Fruit fly (Drosophila melanogaster) whole organism, embryonic: ENCODE measurements around the gene SMC1.

ENCODE experiments used
- Atf6 ChIP-seq: fragments of 200-800 bp; sonication (Bioruptor generic); IDR thresholded peaks from 2 replicates; pipeline ENCODE4 v1.3.6; 2022; ENCODE audit warnings: missing biosample characterization, missing genetic modification characterization
- C15 ChIP-seq: fragments of 200-800 bp; sonication (Bioruptor generic); IDR thresholded peaks from 3 replicates; pipeline ENCODE4 v1.3.6; 2022; ENCODE audit warnings: missing biosample characterization, missing genetic modification characterization
- CG10959 ChIP-seq: fragments of 200-800 bp; sonication (Bioruptor generic); IDR thresholded peaks from 2 replicates; pipeline ENCODE4 v1.3.6; 2022; ENCODE audit warnings: missing biosample characterization, missing genetic modification characterization
- CG11247 ChIP-seq: fragments of 200-800 bp; sonication (Bioruptor generic); IDR thresholded peaks from 2 replicates; pipeline ENCODE4 v1.3.6; 2022; ENCODE audit warnings: missing biosample characterization, missing genetic modification characterization
- CG13424 ChIP-seq: fragments of 200-800 bp; sonication (Bioruptor generic); optimal IDR thresholded peaks from 2 replicates; lab custom pipeline; 2019; ENCODE audit warnings: missing biosample characterization, mild to moderate bottlenecking, missing genetic modification characterization, moderate library complexity
- CG14441 ChIP-seq: fragments of 200-800 bp; sonication (Bioruptor generic); IDR thresholded peaks from 2 replicates; pipeline ENCODE4 v1.3.6; 2022; ENCODE audit warnings: missing biosample characterization, missing genetic modification characterization
- CG15011 ChIP-seq: fragments of 200-800 bp; sonication (Bioruptor generic); optimal IDR thresholded peaks from 3 replicates; lab custom pipeline; 2018; ENCODE audit warnings: missing biosample characterization, mild to moderate bottlenecking, missing genetic modification characterization
- CG1603 ChIP-seq: fragments of 200-800 bp; sonication (Bioruptor generic); optimal IDR thresholded peaks from 2 replicates; lab custom pipeline; 2019; ENCODE audit warnings: missing biosample characterization, mild to moderate bottlenecking, missing genetic modification characterization, moderate library complexity
- CG16815 ChIP-seq: fragments of 200-800 bp; sonication (Bioruptor generic); optimal IDR thresholded peaks from 3 replicates; lab custom pipeline; 2017; ENCODE audit warnings: missing biosample characterization, mild to moderate bottlenecking, missing genetic modification characterization
- CG17186 ChIP-seq: fragments of 200-800 bp; sonication (Bioruptor generic); optimal IDR thresholded peaks from 3 replicates; lab custom pipeline; 2017; ENCODE audit warnings: missing biosample characterization, missing genetic modification reagents, missing genetic modification characterization
- CG17612 ChIP-seq: fragments of 200-800 bp; sonication (Bioruptor generic); IDR thresholded peaks from 2 replicates; pipeline ENCODE4 v1.3.6; 2022; ENCODE audit warnings: missing biosample characterization, missing genetic modification characterization
- CG17802 ChIP-seq: fragments of 200-800 bp; sonication (Bioruptor generic); optimal IDR thresholded peaks from 2 replicates; lab custom pipeline; 2018; ENCODE audit warnings: missing biosample characterization, mild to moderate bottlenecking, missing genetic modification characterization, moderate library complexity
- CG17829 ChIP-seq: fragments of 200-800 bp; optimal IDR thresholded peaks from 2 replicates; lab custom pipeline; 2019; ENCODE audit warnings: missing biosample characterization, mild to moderate bottlenecking, missing genetic modification characterization, moderate library complexity
- CG31224 ChIP-seq: fragments of 200-800 bp; sonication (Bioruptor generic); IDR thresholded peaks from 2 replicates; pipeline ENCODE4 v1.3.6; 2022; ENCODE audit warnings: missing biosample characterization, missing genetic modification characterization
- CG34422 ChIP-seq: fragments of 200-800 bp; sonication (Bioruptor generic); IDR thresholded peaks from 3 replicates; pipeline ENCODE4 v1.3.6; 2022; ENCODE audit warnings: missing biosample characterization, missing genetic modification characterization
- CG3847 ChIP-seq: fragments of 200-800 bp; sonication (Bioruptor generic); IDR thresholded peaks from 2 replicates; pipeline ENCODE4 v1.3.6; 2022; ENCODE audit warnings: missing biosample characterization, missing genetic modification characterization
- CG42726 ChIP-seq: fragments of 200-800 bp; sonication (Bioruptor generic); IDR thresholded peaks from 2 replicates; pipeline ENCODE4 v1.3.6; 2022; ENCODE audit warnings: missing biosample characterization, missing genetic modification characterization; ENCODE audit not compliant: partially characterized antibody
- CG4282 ChIP-seq: fragments of 200-800 bp; sonication (Bioruptor generic); optimal IDR thresholded peaks from 2 replicates; lab custom pipeline; 2016; ENCODE audit warnings: missing biosample characterization, missing genetic modification characterization
- CG4707 ChIP-seq: fragments of 200-800 bp; sonication (Bioruptor generic); optimal IDR thresholded peaks from 2 replicates; lab custom pipeline; 2018; ENCODE audit warnings: missing biosample characterization, mild to moderate bottlenecking, missing genetic modification characterization, moderate library complexity
- CG7786 ChIP-seq: fragments of 200-800 bp; sonication (Bioruptor generic); optimal IDR thresholded peaks from 2 replicates; lab custom pipeline; 2016; ENCODE audit warnings: missing biosample characterization, missing genetic modification characterization
- CG8765 ChIP-seq: fragments of 200-800 bp; sonication (Bioruptor generic); IDR thresholded peaks from 2 replicates; pipeline ENCODE4 v1.3.6; 2022; ENCODE audit warnings: missing biosample characterization, missing genetic modification characterization
- CG9437 ChIP-seq: fragments of 200-800 bp; sonication (Bioruptor generic); optimal IDR thresholded peaks from 2 replicates; lab custom pipeline; 2018; ENCODE audit warnings: missing biosample characterization, mild to moderate bottlenecking, missing genetic modification characterization
- Dll ChIP-seq: fragments of 200-800 bp; sonication (Bioruptor generic); IDR thresholded peaks from 4 replicates; pipeline ENCODE4 v1.3.6; 2022; ENCODE audit warnings: missing biosample characterization, missing genetic modification characterization; ENCODE audit not compliant: partially characterized antibody
- Dp ChIP-seq: fragments of 200-800 bp; sonication (Bioruptor generic); optimal IDR thresholded peaks from 2 replicates; lab custom pipeline; 2018; ENCODE audit warnings: missing biosample characterization, mild to moderate bottlenecking, missing genetic modification characterization, moderate library complexity
- Gsc ChIP-seq: fragments of 200-800 bp; sonication (Bioruptor generic); IDR thresholded peaks from 2 replicates; pipeline ENCODE4 v1.3.6; 2022; ENCODE audit warnings: missing biosample characterization, missing genetic modification characterization
- HLH54F ChIP-seq: fragments of 200-800 bp; sonication (Bioruptor generic); optimal IDR thresholded peaks from 3 replicates; lab custom pipeline; 2016; ENCODE audit warnings: missing biosample characterization, missing genetic modification characterization
- Hey ChIP-seq: fragments of 200-800 bp; sonication (Bioruptor generic); optimal IDR thresholded peaks from 3 replicates; lab custom pipeline; 2018; ENCODE audit warnings: missing biosample characterization, mild to moderate bottlenecking, missing genetic modification characterization
- Myb ChIP-seq: fragments of 200-800 bp; sonication (Bioruptor generic); optimal IDR thresholded peaks from 2 replicates; lab custom pipeline; 2016; ENCODE audit warnings: missing biosample characterization, missing genetic modification characterization
- Sin3A ChIP-seq: fragments of >200 bp; optimal IDR thresholded peaks from 2 replicates; lab custom pipeline; 2018
- Sox102F ChIP-seq: fragments of 200-800 bp; sonication (Bioruptor generic); optimal IDR thresholded peaks from 2 replicates; lab custom pipeline; 2018; ENCODE audit warnings: missing biosample characterization, mild to moderate bottlenecking, missing genetic modification characterization, moderate library complexity
- Spps ChIP-seq: fragments of 200-800 bp; sonication (Bioruptor generic); optimal IDR thresholded peaks from 2 replicates; lab custom pipeline; 2018; ENCODE audit warnings: missing biosample characterization, mild to moderate bottlenecking, missing genetic modification characterization
- Sry-δ ChIP-seq: fragments of 200-800 bp; sonication (Bioruptor generic); optimal IDR thresholded peaks from 2 replicates; lab custom pipeline; 2016; ENCODE audit warnings: missing biosample characterization, missing genetic modification characterization
- Vsx1 ChIP-seq: fragments of 200-800 bp; sonication (Bioruptor generic); optimal IDR thresholded peaks from 2 replicates; lab custom pipeline; 2017; ENCODE audit warnings: missing biosample characterization, mild to moderate bottlenecking, missing genetic modification characterization, missing genetic modification reagents
- Xbp1 ChIP-seq: fragments of 200-800 bp; sonication (Bioruptor generic); optimal IDR thresholded peaks from 3 replicates; lab custom pipeline; 2016; ENCODE audit warnings: missing biosample characterization, mild to moderate bottlenecking, missing genetic modification characterization
- aop ChIP-seq: fragments of 200-800 bp; sonication (Bioruptor generic); IDR thresholded peaks from 2 replicates; pipeline ENCODE4 v1.3.6; 2022; ENCODE audit warnings: missing biosample characterization, missing genetic modification characterization
- cg ChIP-seq: fragments of 200-800 bp; sonication (Bioruptor generic); optimal IDR thresholded peaks from 3 replicates; lab custom pipeline; 2019; ENCODE audit warnings: missing biosample characterization, mild to moderate bottlenecking, missing genetic modification characterization, moderate library complexity
- chif ChIP-seq, 2 experiments: fragments of 200-800 bp; sonication (Bioruptor generic); optimal IDR thresholded peaks; 3 replicates each; lab custom pipeline; 2016; ENCODE audit warnings: missing biosample characterization in 2 of 2, missing genetic modification characterization in 2 of 2
- danr ChIP-seq: fragments of 200-800 bp; sonication (Bioruptor generic); IDR thresholded peaks from 2 replicates; pipeline ENCODE4 v1.3.6; 2022; ENCODE audit warnings: missing biosample characterization, missing genetic modification characterization
- fd3F ChIP-seq: fragments of 200-800 bp; sonication (Bioruptor generic); optimal IDR thresholded peaks from 2 replicates; lab custom pipeline; 2018; ENCODE audit warnings: missing biosample characterization, mild to moderate bottlenecking, missing genetic modification characterization, moderate library complexity
- gce ChIP-seq: fragments of 200-800 bp; sonication (Bioruptor generic); IDR thresholded peaks from 3 replicates; pipeline ENCODE4 v1.3.6; 2022; ENCODE audit warnings: missing biosample characterization, missing genetic modification characterization
- gcm ChIP-seq: fragments of 200-800 bp; sonication (Bioruptor generic); optimal IDR thresholded peaks from 2 replicates; lab custom pipeline; 2019; ENCODE audit warnings: missing biosample characterization, mild to moderate bottlenecking, missing genetic modification characterization, moderate library complexity
- h ChIP-seq: fragments of >200 bp; optimal IDR thresholded peaks from 2 replicates; lab custom pipeline; 2017
- otp ChIP-seq: fragments of 200-800 bp; sonication (Bioruptor generic); IDR thresholded peaks from 3 replicates; pipeline ENCODE4, ENCODE4 v1.3.6; 2022; ENCODE audit warnings: missing biosample characterization, missing genetic modification characterization
- pb ChIP-seq: fragments of 200-800 bp; sonication (Bioruptor generic); optimal IDR thresholded peaks from 3 replicates; lab custom pipeline; 2016; ENCODE audit warnings: missing biosample characterization, missing genetic modification characterization
- pho ChIP-seq: fragments of 200-800 bp; sonication (Bioruptor generic); optimal IDR thresholded peaks from 2 replicates; lab custom pipeline; 2016; ENCODE audit warnings: missing biosample characterization, missing genetic modification characterization
- phol ChIP-seq: fragments of 200-800 bp; sonication (Bioruptor generic); optimal IDR thresholded peaks from 3 replicates; lab custom pipeline; 2018; ENCODE audit warnings: missing biosample characterization, mild to moderate bottlenecking, missing genetic modification characterization, moderate library complexity
- pnt ChIP-seq: fragments of 200-800 bp; sonication (Bioruptor generic); optimal IDR thresholded peaks from 3 replicates; lab custom pipeline; 2016; ENCODE audit warnings: missing biosample characterization, missing genetic modification characterization
- psq ChIP-seq: fragments of 200-800 bp; sonication (Bioruptor generic); optimal IDR thresholded peaks from 2 replicates; lab custom pipeline; 2017; ENCODE audit warnings: missing biosample characterization, missing genetic modification characterization
- sna ChIP-seq: fragments of 200-800 bp; sonication (Bioruptor generic); IDR thresholded peaks from 2 replicates; pipeline ENCODE4 v1.3.6; 2022; ENCODE audit warnings: missing biosample characterization, missing genetic modification characterization; ENCODE audit not compliant: partially characterized antibody
- tx ChIP-seq: fragments of 200-800 bp; sonication (Bioruptor generic); optimal IDR thresholded peaks from 2 replicates; lab custom pipeline; 2016; ENCODE audit warnings: missing biosample characterization, missing genetic modification characterization
- zfh2 ChIP-seq: fragments of 200-800 bp; sonication (Bioruptor generic); optimal IDR thresholded peaks from 2 replicates; lab custom pipeline; 2016; ENCODE audit warnings: missing biosample characterization, missing genetic modification characterization

SMC1 gene

dm6 chr3R:24010637-24011214 is 47.4 kb upstream of the SMC1 start (continued):
- TF ChIP-seq tx (GFP tag; lab: Kevin White, UChicago) (no peak), otp (peak; percentile 61; the same call in 1 of the 3 replicates), CG16815 (GFP tag; lab: Kevin White, UChicago) (peak; percentile 7), CG17612 (GFP tag; lab: Robert Waterston, UW) (peak; percentile 43; the same call in 1 of the 2 replicates), CG9437 (GFP tag; lab: Kevin White, UChicago) (peak; percentile 15), zfh2 (GFP tag; lab: Kevin White, UChicago) (peak; percentile 20), Vsx1 (peak; percentile 11), CG17186 (GFP tag; lab: Kevin White, UChicago) (no peak), Sry-δ (GFP tag; lab: Kevin White, UChicago) (no peak), CG7786 (GFP tag; lab: Kevin White, UChicago) (peak; percentile 15), CG14441 (GFP tag; lab: Robert Waterston, UW) (peak; percentile 73), h (lab: Kevin White, UChicago) (no peak), cg (GFP tag; lab: Kevin White, UChicago) (no peak), CG17802 (tag; lab: Kevin White, UChicago) (no peak), gce (peak; percentile 21; the same call in 1 of the 3 replicates), CG15011 (GFP tag; lab: Kevin White, UChicago) (peak; percentile 25), danr (GFP tag; lab: Robert Waterston, UW) (peak; percentile 64), Dll (GFP tag; lab: Robert Waterston, UW) (no peak), pb (GFP tag; lab: Kevin White, UChicago) (no peak), gcm (GFP tag; lab: Kevin White, UChicago) (peak; percentile 38), sna (GFP tag; lab: Robert Waterston, UW) (no peak), CG34422 (GFP tag; lab: Robert Waterston, UW) (0 out of 3 replicates have a peak, but pooled peaks have one; percentile 37), CG31224 (GFP tag; lab: Robert Waterston, UW) (peak; percentile 51; the same call in 1 of the 2 replicates), Myb (GFP tag; lab: Kevin White, UChicago) (peak; percentile 10), Sin3A (lab: Kevin White, UChicago) (no peak), psq (GFP tag; lab: Kevin White, UChicago) (no peak), Atf6 (peak; percentile 76), CG4282 (no peak), CG4707 (GFP tag; lab: Kevin White, UChicago) (no peak), CG11247 (peak; percentile 50; the same call in 1 of the 2 replicates), CG8765 (no peak), CG1603 (tag; lab: Kevin White, UChicago) (peak; percentile 39), chif (GFP tag; optimal IDR thresholded peaks at IDR 0.05; lab: Kevin White, UChicago) (peak in 1 of 2 experiments; percentile 1), CG42726 (no peak), CG3847 (GFP tag; lab: Robert Waterston, UW) (peak; percentile 72), CG10959 (GFP tag; lab: Robert Waterston, UW) (no peak), Sox102F (GFP tag; lab: Kevin White, UChicago) (peak; percentile 73), HLH54F (no peak), Gsc (GFP tag; lab: Robert Waterston, UW) (no peak), fd3F (peak; percentile 62), Dp (GFP tag; lab: Kevin White, UChicago) (no peak), pho (GFP tag; lab: Kevin White, UChicago) (no peak), Hey (no peak), C15 (GFP tag; lab: Robert Waterston, UW) (peak; percentile 64; the same call in 1 of the 3 replicates), Spps (tag; lab: Kevin White, UChicago) (no peak), phol (peak; percentile 41), Xbp1 (peak; percentile 57), pnt (GFP tag; lab: Kevin White, UChicago) (no peak), aop (no peak), CG13424 (tag; lab: Kevin White, UChicago) (peak; percentile 72), CG17829 (peak; percentile 56)
